Fruit fly (Drosophila melanogaster) whole organism, embryonic: ENCODE measurements around the gene CG8206.
A peak's percentile ranks its signal among the peaks of the same experiment; 100 is the strongest.

Experiments used
- Atf6 ChIP-seq: fragments of 200-800 bp; sonication (Bioruptor generic); IDR thresholded peaks from 2 replicates; pipeline ENCODE4 v1.3.6; 2022; ENCODE audit warnings: missing biosample characterization, missing genetic modification characterization
- Awh ChIP-seq: fragments of 200-800 bp; sonication (Bioruptor generic); IDR thresholded peaks from 2 replicates; pipeline ENCODE4, ENCODE4 v1.3.6; 2022; ENCODE audit warnings: missing biosample characterization, missing genetic modification characterization
- B-H2 ChIP-seq: fragments of 200-800 bp; sonication (Bioruptor generic); optimal IDR thresholded peaks from 2 replicates; lab custom pipeline; 2018; ENCODE audit warnings: missing biosample characterization, mild to moderate bottlenecking, missing genetic modification characterization
- BEAF-32 ChIP-seq: fragments of 200-800 bp; sonication (Bioruptor generic); optimal IDR thresholded peaks from 3 replicates; lab custom pipeline; 2017; ENCODE audit warnings: missing biosample characterization, missing genetic modification characterization, mild to moderate bottlenecking, moderate library complexity, missing genetic modification reagents
- CG1024 ChIP-seq: fragments of 200-800 bp; sonication (Bioruptor generic); IDR thresholded peaks from 2 replicates; pipeline ENCODE4 v1.3.6; 2022; ENCODE audit warnings: missing biosample characterization, missing genetic modification characterization
- CG10267 ChIP-seq: fragments of 200-800 bp; sonication (Bioruptor generic); optimal IDR thresholded peaks from 2 replicates; lab custom pipeline; 2018; ENCODE audit warnings: missing biosample characterization, mild to moderate bottlenecking, missing genetic modification characterization, moderate library complexity
- CG10321 ChIP-seq: fragments of 200-800 bp; sonication (Bioruptor generic); IDR thresholded peaks from 2 replicates; pipeline ENCODE4 v1.3.6; 2022; ENCODE audit warnings: missing biosample characterization, missing genetic modification characterization
- CG10462 ChIP-seq: fragments of 200-800 bp; sonication (Bioruptor generic); optimal IDR thresholded peaks from 2 replicates; lab custom pipeline; 2016; ENCODE audit warnings: missing biosample characterization, missing genetic modification characterization
- CG13775 ChIP-seq: fragments of 200-800 bp; sonication (Bioruptor generic); optimal IDR thresholded peaks from 3 replicates; lab custom pipeline; 2017; ENCODE audit warnings: missing biosample characterization, mild to moderate bottlenecking, missing genetic modification characterization
- CG15514 ChIP-seq: fragments of 200-800 bp; sonication (Bioruptor generic); optimal IDR thresholded peaks from 3 replicates; lab custom pipeline; 2017; ENCODE audit warnings: missing biosample characterization, missing genetic modification characterization, mild to moderate bottlenecking, moderate library complexity, missing genetic modification reagents
- CG15601 ChIP-seq: fragments of 200-800 bp; sonication (Bioruptor generic); optimal IDR thresholded peaks from 3 replicates; lab custom pipeline; 2019; ENCODE audit warnings: missing biosample characterization, mild to moderate bottlenecking, missing genetic modification characterization, moderate library complexity
- CG17186 ChIP-seq: fragments of 200-800 bp; sonication (Bioruptor generic); optimal IDR thresholded peaks from 3 replicates; lab custom pipeline; 2017; ENCODE audit warnings: missing biosample characterization, missing genetic modification reagents, missing genetic modification characterization
- CG17912 ChIP-seq: fragments of 200-800 bp; sonication (Bioruptor generic); optimal IDR thresholded peaks from 2 replicates; lab custom pipeline; 2018; ENCODE audit warnings: missing biosample characterization, mild to moderate bottlenecking, missing genetic modification characterization
- CG2712 ChIP-seq: fragments of 200-800 bp; optimal IDR thresholded peaks from 3 replicates; lab custom pipeline; 2019; ENCODE audit warnings: missing biosample characterization, mild to moderate bottlenecking, missing genetic modification characterization, moderate library complexity
- CG2875 ChIP-seq: fragments of 200-800 bp; sonication (Bioruptor generic); optimal IDR thresholded peaks from 2 replicates; lab custom pipeline; 2017; ENCODE audit warnings: missing biosample characterization, mild to moderate bottlenecking, missing genetic modification characterization, missing genetic modification reagents
- CG34224 ChIP-seq: fragments of 200-800 bp; sonication (Bioruptor generic); IDR thresholded peaks from 3 replicates; pipeline ENCODE4 v1.3.6; 2022; ENCODE audit warnings: missing biosample characterization, missing genetic modification characterization; ENCODE audit not compliant: partially characterized antibody
- CG4730 ChIP-seq: fragments of 200-800 bp; sonication (Bioruptor generic); IDR thresholded peaks from 2 replicates; pipeline ENCODE4 v1.3.6; 2022; ENCODE audit warnings: missing biosample characterization, missing genetic modification characterization
- CG6813 ChIP-seq: fragments of 200-800 bp; sonication (Bioruptor generic); optimal IDR thresholded peaks from 2 replicates; lab custom pipeline; 2017; ENCODE audit warnings: missing biosample characterization, missing genetic modification characterization, mild to moderate bottlenecking, moderate library complexity, missing genetic modification reagents
- CG7372 ChIP-seq: fragments of 200-800 bp; sonication (Bioruptor generic); IDR thresholded peaks from 2 replicates; pipeline ENCODE4 v1.3.6; 2022; ENCODE audit warnings: missing biosample characterization, missing genetic modification characterization
- CG7839 ChIP-seq: fragments of 200-800 bp; sonication (Bioruptor generic); optimal IDR thresholded peaks from 3 replicates; lab custom pipeline; 2018; ENCODE audit warnings: missing biosample characterization, mild to moderate bottlenecking, missing genetic modification characterization, moderate library complexity
- CG9215 ChIP-seq: fragments of 200-800 bp; sonication (Bioruptor generic); IDR thresholded peaks from 2 replicates; pipeline ENCODE4 v1.3.6; 2022; ENCODE audit warnings: missing biosample characterization, missing genetic modification characterization
- Dad ChIP-seq: fragments of 200-800 bp; sonication (Bioruptor generic); optimal IDR thresholded peaks from 3 replicates; lab custom pipeline; 2016; ENCODE audit warnings: missing biosample characterization, missing genetic modification characterization
- Dp ChIP-seq: fragments of 200-800 bp; sonication (Bioruptor generic); optimal IDR thresholded peaks from 2 replicates; lab custom pipeline; 2018; ENCODE audit warnings: missing biosample characterization, mild to moderate bottlenecking, missing genetic modification characterization, moderate library complexity
- Eip74EF ChIP-seq, 2 experiments: fragments of 200-800 bp in 1 of 2; fragments of >200 bp in 1 of 2; sonication (Bioruptor generic) in 1 of 2; optimal IDR thresholded peaks; 2 replicates each; lab custom pipeline; 2017 to 2019; ENCODE audit warnings: missing biosample characterization in 2 of 2, missing genetic modification characterization in 2 of 2, mild to moderate bottlenecking in 1 of 2, moderate library complexity in 1 of 2
- H15 ChIP-seq: fragments of 200-800 bp; sonication (Bioruptor generic); IDR thresholded peaks from 3 replicates; pipeline ENCODE4 v1.3.6; 2022; ENCODE audit warnings: missing biosample characterization, missing genetic modification characterization
- H2.0 ChIP-seq: fragments of 200-800 bp; sonication (Bioruptor generic); IDR thresholded peaks from 2 replicates; pipeline ENCODE4 v1.3.6; 2022; ENCODE audit warnings: missing biosample characterization, missing genetic modification characterization
- Jarid2 ChIP-seq: fragments of 200-800 bp; sonication (Bioruptor generic); optimal IDR thresholded peaks from 3 replicates; lab custom pipeline; 2017; ENCODE audit warnings: mild to moderate bottlenecking, missing biosample characterization, missing genetic modification reagents, missing genetic modification characterization
- MESR4 ChIP-seq: fragments of 200-800 bp; sonication (Bioruptor generic); optimal IDR thresholded peaks from 2 replicates; lab custom pipeline; 2018; ENCODE audit warnings: missing biosample characterization, mild to moderate bottlenecking, missing genetic modification characterization, moderate library complexity
- Max ChIP-seq: fragments of 200-800 bp; sonication (Bioruptor generic); optimal IDR thresholded peaks from 2 replicates; lab custom pipeline; 2016; ENCODE audit warnings: missing biosample characterization, mild to moderate bottlenecking, missing genetic modification characterization
- Nf-YB ChIP-seq: fragments of 200-800 bp; sonication (Bioruptor generic); optimal IDR thresholded peaks from 3 replicates; lab custom pipeline; 2019; ENCODE audit warnings: missing biosample characterization, mild to moderate bottlenecking, missing genetic modification characterization, moderate library complexity
- Opbp ChIP-seq: fragments of 200-800 bp; sonication (Bioruptor generic); IDR thresholded peaks from 3 replicates; pipeline ENCODE4 v1.3.6; 2022; ENCODE audit warnings: missing biosample characterization, missing genetic modification characterization; ENCODE audit not compliant: partially characterized antibody
- Ptx1 ChIP-seq: fragments of 200-800 bp; sonication (Bioruptor generic); IDR thresholded peaks from 2 replicates; pipeline ENCODE4 v1.3.6; 2022; ENCODE audit warnings: missing biosample characterization, missing genetic modification characterization
- Rx ChIP-seq: fragments of 200-800 bp; sonication (Bioruptor generic); IDR thresholded peaks from 2 replicates; pipeline ENCODE4 v1.3.6; 2022; ENCODE audit warnings: missing biosample characterization, missing genetic modification characterization
- Sry-δ ChIP-seq: fragments of 200-800 bp; sonication (Bioruptor generic); optimal IDR thresholded peaks from 2 replicates; lab custom pipeline; 2016; ENCODE audit warnings: missing biosample characterization, missing genetic modification characterization
- Taf1 ChIP-seq: fragments of 200-800 bp; sonication (Bioruptor generic); IDR thresholded peaks from 2 replicates; pipeline ENCODE4 v1.3.6; 2022; ENCODE audit warnings: missing biosample characterization, missing genetic modification characterization
- ab ChIP-seq: fragments of 200-800 bp; sonication (Bioruptor generic); optimal IDR thresholded peaks from 2 replicates; lab custom pipeline; 2016; ENCODE audit warnings: missing biosample characterization, missing genetic modification characterization
- ap ChIP-seq: fragments of 200-800 bp; sonication (Bioruptor generic); IDR thresholded peaks from 2 replicates; pipeline ENCODE4 v1.3.6; 2022; ENCODE audit warnings: missing biosample characterization, missing genetic modification characterization
- chinmo ChIP-seq: fragments of 200-800 bp; sonication (Bioruptor generic); IDR thresholded peaks from 4 replicates; pipeline ENCODE4 v1.3.6; 2022; ENCODE audit warnings: missing biosample characterization, missing genetic modification characterization; ENCODE audit not compliant: partially characterized antibody
- crp ChIP-seq, 2 experiments: fragments of 200-800 bp; sonication (Bioruptor generic); optimal IDR thresholded peaks; 2 replicates in 1 of 2; 3 replicates in 1 of 2; lab custom pipeline; 2017; ENCODE audit warnings: missing biosample characterization in 2 of 2, missing genetic modification characterization in 2 of 2, mild to moderate bottlenecking in 1 of 2, moderate library complexity in 1 of 2
- dysf ChIP-seq: fragments of 200-800 bp; sonication (Bioruptor generic); IDR thresholded peaks from 3 replicates; pipeline ENCODE4 v1.3.6; 2022; ENCODE audit warnings: missing biosample characterization, missing genetic modification characterization
- gcm ChIP-seq: fragments of 200-800 bp; sonication (Bioruptor generic); optimal IDR thresholded peaks from 2 replicates; lab custom pipeline; 2019; ENCODE audit warnings: missing biosample characterization, mild to moderate bottlenecking, missing genetic modification characterization, moderate library complexity
- gro ChIP-seq: fragments of 200-800 bp; sonication (Bioruptor generic); optimal IDR thresholded peaks from 2 replicates; lab custom pipeline; 2016; ENCODE audit warnings: missing biosample characterization, missing genetic modification characterization
- h ChIP-seq: fragments of >200 bp; optimal IDR thresholded peaks from 2 replicates; lab custom pipeline; 2017
- inv ChIP-seq: fragments of 200-800 bp; sonication (Bioruptor generic); IDR thresholded peaks from 2 replicates; pipeline ENCODE4 v1.3.6; 2022; ENCODE audit warnings: missing biosample characterization, missing genetic modification characterization; ENCODE audit not compliant: partially characterized antibody
- nerfin-1 ChIP-seq: fragments of 200-800 bp; sonication (Bioruptor generic); optimal IDR thresholded peaks from 3 replicates; lab custom pipeline; 2019; ENCODE audit warnings: missing biosample characterization, mild to moderate bottlenecking, missing genetic modification characterization, moderate library complexity
- prd ChIP-seq, 3 experiments: fragments of >200 bp in 2 of 3; fragments of 200-800 bp in 1 of 3; sonication (Bioruptor generic) in 1 of 3; optimal IDR thresholded peaks in 2 of 3; IDR thresholded peaks in 1 of 3; 2 replicates in 2 of 3; 3 replicates in 1 of 3; pipeline versions ENCODE4 v1.3.6 to Lab custom; 2017 to 2022; ENCODE audit warnings: missing biosample characterization in 1 of 3, missing genetic modification characterization in 1 of 3
- repo ChIP-seq: fragments of 200-800 bp; sonication (Bioruptor generic); optimal IDR thresholded peaks from 2 replicates; lab custom pipeline; 2016; ENCODE audit warnings: missing biosample characterization, missing genetic modification characterization
- sens ChIP-seq: fragments of 200-800 bp; sonication (Bioruptor generic); peaks from one replicate; lab custom pipeline; 2016; ENCODE audit warnings: missing biosample characterization, missing genetic modification characterization

The CG8206 gene

dm6 chrX:15696854-15697540 lies 42.0 kb upstream of the CG8206 start, which contains the start of gene CG8128 (continued):
- TF ChIP-seq Eip74EF (GFP tag; optimal IDR thresholded peaks at IDR 0.05; lab: Kevin White, UChicago) (no peak), Dad (no peak), CG2875 (GFP tag; lab: Kevin White, UChicago) (no peak), H15 (GFP tag; lab: Robert Waterston, UW) (no peak), MESR4 (GFP tag; lab: Kevin White, UChicago) (no peak), CG10267 (tag; lab: Kevin White, UChicago) (no peak), sens (GFP tag; lab: Kevin White, UChicago) (peak; percentile 79), Nf-YB (GFP tag; lab: Kevin White, UChicago) (no peak), ap (no peak), CG6813 (no peak), B-H2 (GFP tag; lab: Kevin White, UChicago) (no peak), CG9215 (GFP tag; lab: Robert Waterston, UW) (no peak), CG17186 (GFP tag; lab: Kevin White, UChicago) (peak; percentile 33), Dp (no peak), Sry-δ (peak; percentile 46), repo (no peak), inv (GFP tag; lab: Robert Waterston, UW) (no peak), CG13775 (GFP tag; lab: Kevin White, UChicago) (no peak), H2.0 (GFP tag; lab: Robert Waterston, UW) (no peak), prd (optimal IDR thresholded peaks at IDR 0.05; lab: Kevin White, UChicago) (no peak), prd (GFP tag; IDR thresholded peaks at IDR 0.05; lab: Robert Waterston, UW) (0 out of 3 replicates have a peak, but pooled peaks have one; percentile 32), Opbp (GFP tag; lab: Robert Waterston, UW) (0 out of 3 replicates have a peak, but pooled peaks have one; percentile 39), CG15514 (peak; percentile 64), crp (GFP tag; optimal IDR thresholded peaks at IDR 0.05; lab: Kevin White, UChicago) (peak; percentile 63 to 93), CG2712 (tag; lab: Kevin White, UChicago) (peak; percentile 14), CG34224 (no peak), CG15601 (tag; lab: Kevin White, UChicago) (peak; percentile 11), nerfin-1 (tag; lab: Kevin White, UChicago) (no peak), Taf1 (GFP tag; lab: Robert Waterston, UW) (no peak), ab (GFP tag; lab: Kevin White, UChicago) (no peak), CG7372 (GFP tag; lab: Robert Waterston, UW) (no peak), Ptx1 (GFP tag; lab: Robert Waterston, UW) (0 out of 2 replicates have a peak, but pooled peaks have one; percentile 18), CG10321 (no peak), dysf (0 out of 3 replicates have a peak, but pooled peaks have one; percentile 6), Awh (GFP tag; lab: Robert Waterston, UW) (no peak), Atf6 (no peak), Jarid2 (GFP tag; lab: Kevin White, UChicago) (no peak), BEAF-32 (GFP tag; lab: Kevin White, UChicago) (peak; percentile 50), h (lab: Kevin White, UChicago) (no peak), gro (GFP tag; lab: Kevin White, UChicago) (no peak), CG7839 (peak; percentile 16), CG10462 (GFP tag; lab: Kevin White, UChicago) (no peak), Rx (GFP tag; lab: Robert Waterston, UW) (no peak), gcm (no peak), chinmo (no peak), CG4730 (GFP tag; lab: Robert Waterston, UW) (no peak), Max (no peak), CG1024 (GFP tag; lab: Robert Waterston, UW) (no peak), CG17912 (GFP tag; lab: Kevin White, UChicago) (no peak)
